Fruit fly (Drosophila melanogaster): ENCODE data around the gene CG2991.
A peak's percentile ranks its signal among the peaks of the same experiment; 100 is the strongest.

CG2991 gene

dm6 chr2L:2905051-2905446, 48.1 kb downstream of the CG2991 start:
- TF ChIP-seq CG7745 (tag; optimal IDR thresholded peaks at IDR 0.05) (no peak), CG1529 (GFP tag; optimal IDR thresholded peaks at IDR 0.05) (peak; percentile 30), bowl (GFP tag; IDR thresholded peaks at IDR 0.05) (no peak), sob (GFP tag; IDR thresholded peaks at IDR 0.05) (peak; percentile 22; the same call in 1 of the 2 replicates), CG2120 (GFP tag; optimal IDR thresholded peaks at IDR 0.05) (peak; percentile 34), HHEX (GFP tag; optimal IDR thresholded peaks at IDR 0.05) (peak; percentile 26), CG10654 (GFP tag; optimal IDR thresholded peaks at IDR 0.05) (peak; percentile 23), CG5180 (GFP tag; optimal IDR thresholded peaks at IDR 0.05) (peak; percentile 20), CG8388 (GFP tag; optimal IDR thresholded peaks at IDR 0.05) (peak; percentile 49), croc (GFP tag; conservative IDR thresholded peaks at IDR 0.05) (peak; percentile 24; the same call in 1 of the 3 replicates), Mes4 (GFP tag; optimal IDR thresholded peaks at IDR 0.05) (no peak), Rfx (GFP tag; IDR thresholded peaks at IDR 0.05) (peak; percentile 42; the same call in 1 of the 2 replicates), CG4820 (GFP tag; optimal IDR thresholded peaks at IDR 0.05) (peak; percentile 12), lilli (GFP tag; optimal IDR thresholded peaks at IDR 0.05) (peak; percentile 52), cas (GFP tag; IDR thresholded peaks at IDR 0.05) (no peak), CG10274 (GFP tag; optimal IDR thresholded peaks at IDR 0.05) (no peak), tgo (GFP tag; IDR thresholded peaks at IDR 0.05) (peak; percentile 68), Atf3 (GFP tag; optimal IDR thresholded peaks at IDR 0.05) (no peak), unpg (GFP tag; optimal IDR thresholded peaks at IDR 0.05) (peak; percentile 48), CG10431 (GFP tag; optimal IDR thresholded peaks at IDR 0.05) (no peak), fd96Cb (tag; optimal IDR thresholded peaks at IDR 0.05) (peak; percentile 40), CG10267 (tag; optimal IDR thresholded peaks at IDR 0.05) (peak; percentile 51), CG42726 (GFP tag; IDR thresholded peaks at IDR 0.05; ENCODE audit: partially characterized antibody) (no peak), CG6175 (GFP tag; IDR thresholded peaks at IDR 0.05) (no peak), CG8944 (GFP tag; optimal IDR thresholded peaks at IDR 0.05) (no peak), CG17829 (tag; optimal IDR thresholded peaks at IDR 0.05) (peak; percentile 34), odd (GFP tag; optimal IDR thresholded peaks at IDR 0.05) (peak; percentile 17), Chrac-16 (GFP tag; optimal IDR thresholded peaks at IDR 0.05) (peak; percentile 29), E2f2 (GFP tag; IDR thresholded peaks at IDR 0.05) (peak; percentile 38; the same call in 1 of the 2 replicates), psq (GFP tag; optimal IDR thresholded peaks at IDR 0.05) (peak; percentile 65), CG18262 (tag; optimal IDR thresholded peaks at IDR 0.05) (peak; percentile 46), CG3281 (GFP tag; optimal IDR thresholded peaks at IDR 0.05) (no peak), Xbp1 (GFP tag; optimal IDR thresholded peaks at IDR 0.05) (peak; percentile 42), CG30431 (GFP tag; optimal IDR thresholded peaks at IDR 0.05) (no peak), Fer1 (GFP tag; optimal IDR thresholded peaks at IDR 0.05) (peak; percentile 3), NK7.1 (GFP tag; optimal IDR thresholded peaks at IDR 0.05) (no peak), Xrp1 (GFP tag; IDR thresholded peaks at IDR 0.05) (peak; percentile 67), Vsx1 (GFP tag; optimal IDR thresholded peaks at IDR 0.05) (no peak), CG2678 (tag; optimal IDR thresholded peaks at IDR 0.05) (peak; percentile 69), CG6683 (GFP tag; optimal IDR thresholded peaks at IDR 0.05) (no peak), H15 (GFP tag; IDR thresholded peaks at IDR 0.05) (0 out of 3 replicates have a peak, but pooled peaks have one; percentile 39), CG7271 (tag; optimal IDR thresholded peaks at IDR 0.05) (no peak), sd (tag; optimal IDR thresholded peaks at IDR 0.05) (peak; percentile 6), Trl (optimal IDR thresholded peaks at IDR 0.05) (no peak), Trl (GFP tag; optimal IDR thresholded peaks at IDR 0.05) (no peak), CG9437 (GFP tag; optimal IDR thresholded peaks at IDR 0.05) (peak; percentile 49), CG10366 (GFP tag; IDR thresholded peaks at IDR 0.05) (peak; percentile 60), CG12659 (GFP tag; optimal IDR thresholded peaks at IDR 0.05) (peak; percentile 40), dmrt99B (tag; optimal IDR thresholded peaks at IDR 0.05) (peak; percentile 80), lmd (GFP tag; IDR thresholded peaks at IDR 0.05) (peak; percentile 72), ham (GFP tag; IDR thresholded peaks at IDR 0.05) (no peak)

All from whole organism, embryonic.